Fruit fly (Drosophila melanogaster): Measurements from ENCODE around the gene Amnionless.

The Amnionless gene

DNA sequence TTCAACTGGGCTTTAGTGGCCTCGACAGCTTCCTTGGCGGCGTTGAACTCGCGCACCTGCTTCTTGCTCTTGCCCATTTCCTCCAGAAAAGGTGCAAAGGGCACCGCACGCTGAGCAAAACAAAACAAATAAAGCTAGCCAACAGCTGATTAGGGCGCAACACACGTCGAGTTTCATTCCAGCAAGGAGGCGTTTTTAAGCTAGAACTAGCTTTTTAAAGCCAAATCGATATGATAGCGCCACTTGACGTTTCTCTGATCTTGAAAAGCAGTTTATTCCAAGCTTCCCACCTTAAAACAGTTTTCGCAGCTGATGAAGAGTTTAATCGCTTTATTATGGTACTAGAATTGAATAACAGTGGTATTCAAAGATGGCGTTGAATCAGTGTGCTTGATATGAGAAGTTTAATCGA, 5.9 kb downstream of the Amnionless start, which contains the start of gene CG11601 (continued):
- TF ChIP-seq CG34422 (GFP tag; IDR thresholded peaks at IDR 0.05) (peak; percentile 52; the same call in 1 of the 3 replicates), CG18262 (tag; optimal IDR thresholded peaks at IDR 0.05) (peak; percentile 2), CG2120 (GFP tag; optimal IDR thresholded peaks at IDR 0.05) (peak; percentile 60), maf-S (GFP tag; optimal IDR thresholded peaks at IDR 0.05) (peak; percentile 33), otp (GFP tag; IDR thresholded peaks at IDR 0.05) (no peak), onecut (GFP tag; IDR thresholded peaks at IDR 0.05) (peak; percentile 47), crp (GFP tag; optimal IDR thresholded peaks at IDR 0.05) (peak; percentile 42 to 91), CG14965 (GFP tag; optimal IDR thresholded peaks at IDR 0.05; ENCODE audit: borderline replicate concordance) (no peak), CG11504 (tag; optimal IDR thresholded peaks at IDR 0.05) (peak; percentile 29), CG15601 (tag; optimal IDR thresholded peaks at IDR 0.05) (peak; percentile 16), CG17385 (GFP tag; optimal IDR thresholded peaks at IDR 0.05) (no peak), CG14710 (tag; optimal IDR thresholded peaks at IDR 0.05) (peak; percentile 37), Vsx1 (GFP tag; optimal IDR thresholded peaks at IDR 0.05) (no peak), oc (tag; optimal IDR thresholded peaks at IDR 0.05) (no peak), CG4730 (GFP tag; IDR thresholded peaks at IDR 0.05) (no peak), gro (GFP tag; optimal IDR thresholded peaks at IDR 0.05) (peak; percentile 21), CG17186 (GFP tag; optimal IDR thresholded peaks at IDR 0.05) (no peak), luna (GFP tag; optimal IDR thresholded peaks at IDR 0.05) (no peak), E2f2 (GFP tag; IDR thresholded peaks at IDR 0.05) (peak; percentile 72), CG3726 (GFP tag; IDR thresholded peaks at IDR 0.05) (no peak), Rfx (GFP tag; IDR thresholded peaks at IDR 0.05) (peak; percentile 78), Dfd (GFP tag; optimal IDR thresholded peaks at IDR 0.05) (no peak), Hr3 (GFP tag; optimal IDR thresholded peaks at IDR 0.05) (peak; percentile 4), Atf6 (GFP tag; IDR thresholded peaks at IDR 0.05) (peak; percentile 20; the same call in 1 of the 2 replicates), Ravus (GFP tag; IDR thresholded peaks at IDR 0.05) (no peak), YL-1 (GFP tag; optimal IDR thresholded peaks at IDR 0.05) (peak; percentile 22), nom (GFP tag; optimal IDR thresholded peaks at IDR 0.05) (peak; percentile 84), ind (GFP tag; optimal IDR thresholded peaks at IDR 0.05) (peak; percentile 18), CG13287 (GFP tag; IDR thresholded peaks at IDR 0.05; ENCODE audit: partially characterized antibody) (peak; percentile 63), Oli (tag; optimal IDR thresholded peaks at IDR 0.05) (no peak), fd3F (GFP tag; optimal IDR thresholded peaks at IDR 0.05) (peak; percentile 2), B-H2 (GFP tag; optimal IDR thresholded peaks at IDR 0.05) (peak; percentile 30), org-1 (GFP tag; optimal IDR thresholded peaks at IDR 0.05) (no peak), CG9215 (GFP tag; IDR thresholded peaks at IDR 0.05) (no peak), CG3065 (GFP tag; optimal IDR thresholded peaks at IDR 0.05) (peak; percentile 13), wdn (GFP tag; IDR thresholded peaks at IDR 0.05) (no peak), Mad (GFP tag; optimal IDR thresholded peaks at IDR 0.05) (peak; percentile 26), Nf-YC (tag; optimal IDR thresholded peaks at IDR 0.05) (peak; percentile 23), dm (GFP tag; optimal IDR thresholded peaks at IDR 0.05) (peak; percentile 14), pros (GFP tag; optimal IDR thresholded peaks at IDR 0.05) (no peak), CHES-1-like (GFP tag; optimal IDR thresholded peaks at IDR 0.05) (peak; percentile 2), CG9876 (GFP tag; optimal IDR thresholded peaks at IDR 0.05) (peak; percentile 38), CG6689 (GFP tag; IDR thresholded peaks at IDR 0.05) (peak; percentile 40), pnt (GFP tag; optimal IDR thresholded peaks at IDR 0.05) (peak; percentile 0), CG1792 (GFP tag; optimal IDR thresholded peaks at IDR 0.05) (peak; percentile 70), ato (GFP tag; IDR thresholded peaks at IDR 0.05; ENCODE audit: partially characterized antibody) (no peak), phol (tag; optimal IDR thresholded peaks at IDR 0.05) (peak; percentile 79), CG32772 (GFP tag; IDR thresholded peaks at IDR 0.05) (0 out of 2 replicates have a peak, but pooled peaks have one; percentile 22), ab (GFP tag; optimal IDR thresholded peaks at IDR 0.05) (no peak), CG7271 (tag; optimal IDR thresholded peaks at IDR 0.05) (no peak), CG7357 (GFP tag; IDR thresholded peaks at IDR 0.05) (peak; percentile 67; the same call in 2 of the 3 replicates)
